Fruit fly (Drosophila melanogaster): ENCODE data around the gene Pex14.

DNA sequence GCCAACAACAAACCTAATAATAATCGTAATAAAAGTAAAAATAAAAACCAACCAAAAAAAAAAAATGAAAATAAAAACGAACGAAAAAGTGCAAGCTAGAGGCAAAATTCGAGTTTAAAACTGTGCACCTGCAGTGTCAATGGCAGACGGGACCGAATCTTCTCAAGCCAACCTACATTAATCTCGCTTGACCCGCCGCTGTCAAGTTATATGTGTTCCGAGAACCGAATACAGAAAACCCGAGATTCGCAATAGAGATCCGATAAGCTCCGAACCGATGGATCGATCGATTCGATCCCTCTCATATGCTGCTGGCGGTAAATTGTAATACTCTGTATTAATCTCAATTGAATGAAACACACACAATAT is 6.0 kb upstream of the Pex14 start:
- TF ChIP-seq psq (optimal IDR thresholded peaks at IDR 0.05) (no peak), insv (optimal IDR thresholded peaks at IDR 0.05) (no peak)

All from Kc167 (cell line).